Fruit fly (Drosophila melanogaster) whole organism, embryonic: Measurements from ENCODE around the gene Myo28B1.

Source experiments
- Blimp-1 ChIP-seq: fragments of 200-800 bp; sonication (Bioruptor generic); optimal IDR thresholded peaks from 3 replicates; lab custom pipeline; 2018; ENCODE audit warnings: missing biosample characterization, missing genetic modification characterization, mild to moderate bottlenecking, moderate library complexity, missing genetic modification reagents
- CG2116 ChIP-seq: fragments of 200-800 bp; sonication (Bioruptor generic); optimal IDR thresholded peaks from 3 replicates; lab custom pipeline; 2018; ENCODE audit warnings: missing biosample characterization, mild to moderate bottlenecking, missing genetic modification characterization
- CG7745 ChIP-seq: fragments of 200-800 bp; sonication (Bioruptor generic); optimal IDR thresholded peaks from 2 replicates; lab custom pipeline; 2018; ENCODE audit warnings: missing biosample characterization, mild to moderate bottlenecking, missing genetic modification characterization, moderate library complexity
- Xbp1 ChIP-seq: fragments of 200-800 bp; sonication (Bioruptor generic); optimal IDR thresholded peaks from 3 replicates; lab custom pipeline; 2016; ENCODE audit warnings: missing biosample characterization, mild to moderate bottlenecking, missing genetic modification characterization
- jumu ChIP-seq: fragments of 200-800 bp; sonication (Bioruptor generic); optimal IDR thresholded peaks from 3 replicates; lab custom pipeline; 2016; ENCODE audit warnings: missing biosample characterization, missing genetic modification characterization

DNA sequence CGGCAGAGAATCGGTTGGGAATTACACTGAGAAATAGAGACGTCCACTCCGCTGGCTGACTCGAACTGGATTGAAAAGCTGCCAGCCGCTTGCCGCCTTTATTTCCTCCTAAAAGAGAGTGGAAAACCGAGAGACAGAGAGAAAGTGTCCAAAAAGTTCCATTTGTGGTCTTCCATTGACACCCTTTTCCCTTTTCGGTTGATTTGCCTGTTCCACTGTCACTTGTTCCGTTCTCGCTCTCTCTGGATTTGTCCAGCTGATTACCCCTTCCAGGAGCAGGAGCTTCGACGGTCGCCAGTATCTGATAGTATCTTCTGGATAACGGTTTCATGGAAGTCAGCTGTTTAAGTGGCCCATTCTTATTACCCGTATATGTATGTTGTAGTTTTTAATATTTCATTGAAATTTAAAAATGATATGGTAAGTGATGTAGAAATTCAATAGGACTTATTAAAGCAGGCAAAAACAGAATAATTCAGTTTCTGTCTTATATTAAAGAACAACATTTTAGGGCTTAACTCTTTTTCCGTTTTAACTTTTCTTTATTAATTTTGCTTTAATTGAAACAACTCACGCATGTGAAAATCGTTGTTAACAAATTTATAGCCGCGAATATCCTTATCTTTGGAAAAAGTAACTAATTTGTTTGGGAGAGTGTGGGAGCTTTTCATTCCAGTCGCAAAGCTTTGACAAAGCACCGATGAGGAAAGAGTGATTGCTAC, 9.3 kb downstream of the Myo28B1 start, which contains the start of gene Slob:
- TF ChIP-seq CG2116 (no peak), Blimp-1 (GFP tag; lab: Kevin White, UChicago) (no peak), jumu (GFP tag; lab: Kevin White, UChicago) (no peak), Xbp1 (GFP tag; lab: Kevin White, UChicago) (no peak), CG7745 (tag; lab: Kevin White, UChicago) (no peak)
